Fruit fly (Drosophila melanogaster): ENCODE data around the gene CG12541.

Gene CG12541

dm6 chrX:6976364-6976763 is 89.5 kb downstream of the CG12541 start:
- TF ChIP-seq CG6689 (GFP tag; IDR thresholded peaks at IDR 0.05) (peak; percentile 21; the same call in 1 of the 2 replicates), Ets65A (GFP tag) (peak; percentile 78), HLH3B (GFP tag; IDR thresholded peaks at IDR 0.05) (0 out of 2 replicates have a peak, but pooled peaks have one; percentile 25), CG33557 (GFP tag; optimal IDR thresholded peaks at IDR 0.05) (no peak), Taf1 (GFP tag; IDR thresholded peaks at IDR 0.05) (no peak), psq (GFP tag; optimal IDR thresholded peaks at IDR 0.05) (no peak)

- TF ChIP-seq hkb (optimal IDR thresholded peaks at IDR 0.05) (no peak), hkb (GFP tag; IDR thresholded peaks at IDR 0.05) (no peak), Oaz (GFP tag; IDR thresholded peaks at IDR 0.05) (no peak), gcm (GFP tag; optimal IDR thresholded peaks at IDR 0.05) (no peak), Abd-B (GFP tag; optimal IDR thresholded peaks at IDR 0.05) (no peak), Trl (optimal IDR thresholded peaks at IDR 0.05) (no peak), Trl (GFP tag; optimal IDR thresholded peaks at IDR 0.05) (no peak), sens (GFP tag) (peak; percentile 54), CG12071 (GFP tag; optimal IDR thresholded peaks at IDR 0.05) (no peak)
Measured at dm6 chrX:6974221-6974620, 91.6 kb downstream of the CG12541 start.

- TF ChIP-seq tup (GFP tag; optimal IDR thresholded peaks at IDR 0.05) (no peak), row (GFP tag; IDR thresholded peaks at IDR 0.05) (peak; percentile 74), CG15269 (tag; optimal IDR thresholded peaks at IDR 0.05) (peak; percentile 48), Dbx (GFP tag; IDR thresholded peaks at IDR 0.05) (0 out of 3 replicates have a peak, but pooled peaks have one; percentile 38), unpg (GFP tag; optimal IDR thresholded peaks at IDR 0.05) (peak; percentile 48), Dref (GFP tag; IDR thresholded peaks at IDR 0.05) (peak; percentile 45), amos (GFP tag; IDR thresholded peaks at IDR 0.05; ENCODE audit: partially characterized antibody) (0 out of 2 replicates have a peak, but pooled peaks have one; percentile 21), Vsx1 (GFP tag; optimal IDR thresholded peaks at IDR 0.05) (no peak), CG12299 (tag; optimal IDR thresholded peaks at IDR 0.05) (no peak), Sry-δ (GFP tag; optimal IDR thresholded peaks at IDR 0.05) (peak; percentile 42), fu2 (GFP tag; optimal IDR thresholded peaks at IDR 0.05) (no peak), CG6175 (GFP tag; IDR thresholded peaks at IDR 0.05) (no peak), kni (GFP tag; optimal IDR thresholded peaks at IDR 0.05) (no peak), wdn (GFP tag; IDR thresholded peaks at IDR 0.05) (0 out of 2 replicates have a peak, but pooled peaks have one; percentile 25), CG10462 (GFP tag; optimal IDR thresholded peaks at IDR 0.05) (no peak), esg (GFP tag; conservative IDR thresholded peaks at IDR 0.05) (no peak), Ssrp (tag; optimal IDR thresholded peaks at IDR 0.05) (peak; percentile 44), pan (optimal IDR thresholded peaks at IDR 0.05) (no peak), pan (GFP tag; optimal IDR thresholded peaks at IDR 0.05 in 1 of 2, IDR thresholded peaks at IDR 0.05 in 1 of 2) (no peak), CG11504 (tag; optimal IDR thresholded peaks at IDR 0.05) (peak; percentile 48), jumu (GFP tag; optimal IDR thresholded peaks at IDR 0.05) (no peak), sens (GFP tag) (peak; percentile 46), gce (GFP tag; IDR thresholded peaks at IDR 0.05) (0 out of 3 replicates have a peak, but pooled peaks have one; percentile 16), CG6813 (GFP tag; optimal IDR thresholded peaks at IDR 0.05) (no peak), CG4360 (GFP tag; IDR thresholded peaks at IDR 0.05) (no peak), CG12769 (tag; optimal IDR thresholded peaks at IDR 0.05) (peak; percentile 41), CG2678 (tag; optimal IDR thresholded peaks at IDR 0.05) (peak; percentile 39), Ets97D (GFP tag; optimal IDR thresholded peaks at IDR 0.05) (peak; percentile 59), CG14050 (GFP tag; IDR thresholded peaks at IDR 0.05) (no peak), ab (GFP tag; optimal IDR thresholded peaks at IDR 0.05) (no peak), YL-1 (GFP tag; optimal IDR thresholded peaks at IDR 0.05) (peak; percentile 70), bab2 (GFP tag; optimal IDR thresholded peaks at IDR 0.05) (no peak), CG6654 (GFP tag; optimal IDR thresholded peaks at IDR 0.05) (no peak), ci (GFP tag; IDR thresholded peaks at IDR 0.05) (peak; percentile 59; the same call in 2 of the 3 replicates), Xrp1 (GFP tag; IDR thresholded peaks at IDR 0.05) (peak; percentile 50), crp (GFP tag; optimal IDR thresholded peaks at IDR 0.05) (peak in 1 of 2 experiments; percentile 69)
Measured at dm6 chrX:6973340-6973739, 92.5 kb downstream of the CG12541 start, which contains the start of gene CG3040. Gene CG3040 (minus strand): TSS chrX:6973393.

Data from whole organism, embryonic.